Fruit fly (Drosophila melanogaster) whole organism, pupa: ENCODE data around the gene Fancl.

ENCODE experiments used
- CG10348 ChIP-seq: fragments of 200-800 bp; sonication (Bioruptor generic); IDR thresholded peaks from 2 replicates; pipeline ENCODE4 v1.3.6; 2022; ENCODE audit warnings: missing biosample characterization, missing genetic modification characterization
- CG12605 ChIP-seq: fragments of 200-800 bp; sonication (Bioruptor generic); IDR thresholded peaks from 2 replicates; pipeline ENCODE4 v1.3.6; 2022; ENCODE audit warnings: missing biosample characterization, missing genetic modification characterization
- CG13204 ChIP-seq: fragments of 200-800 bp; sonication (Bioruptor generic); optimal IDR thresholded peaks from 2 replicates; lab custom pipeline; 2018; ENCODE audit warnings: missing biosample characterization, mild to moderate bottlenecking, missing genetic modification characterization, moderate library complexity
- CG14655 ChIP-seq: fragments of 200-800 bp; sonication (Bioruptor generic); optimal IDR thresholded peaks from 3 replicates; lab custom pipeline; 2017; ENCODE audit warnings: mild to moderate bottlenecking, missing biosample characterization, missing genetic modification reagents, missing genetic modification characterization
- CG15710 ChIP-seq: fragments of 200-800 bp; sonication (Bioruptor generic); optimal IDR thresholded peaks from 2 replicates; lab custom pipeline; 2018; ENCODE audit warnings: missing biosample characterization, mild to moderate bottlenecking, missing genetic modification characterization, moderate library complexity
- CG17806 ChIP-seq: fragments of 200-800 bp; sonication (Bioruptor generic); optimal IDR thresholded peaks from 2 replicates; lab custom pipeline; 2018; ENCODE audit warnings: missing biosample characterization, mild to moderate bottlenecking, missing genetic modification characterization, moderate library complexity
- CG32121 ChIP-seq: fragments of 200-800 bp; sonication (Bioruptor generic); IDR thresholded peaks from 2 replicates; pipeline ENCODE4 v1.3.6; 2022; ENCODE audit warnings: missing biosample characterization, missing genetic modification characterization
- CG34367 ChIP-seq: fragments of 200-800 bp; sonication (Bioruptor generic); optimal IDR thresholded peaks from 2 replicates; lab custom pipeline; 2018; ENCODE audit warnings: missing biosample characterization, mild to moderate bottlenecking, missing genetic modification characterization
- CG4496 ChIP-seq: fragments of 200-800 bp; sonication (Bioruptor generic); IDR thresholded peaks from 3 replicates; pipeline ENCODE4 v1.3.6; 2022; ENCODE audit warnings: missing biosample characterization, missing genetic modification characterization
- CG8159 ChIP-seq: fragments of 200-800 bp; sonication (Bioruptor generic); optimal IDR thresholded peaks from 3 replicates; lab custom pipeline; 2018; ENCODE audit warnings: missing biosample characterization, mild to moderate bottlenecking, missing genetic modification characterization, moderate library complexity
- CG8301 ChIP-seq: fragments of 200-800 bp; sonication (Bioruptor generic); optimal IDR thresholded peaks from 2 replicates; lab custom pipeline; 2018; ENCODE audit warnings: missing biosample characterization, mild to moderate bottlenecking, missing genetic modification characterization
- CG9948 ChIP-seq: fragments of 200-800 bp; sonication (Bioruptor generic); optimal IDR thresholded peaks from 2 replicates; lab custom pipeline; 2018; ENCODE audit warnings: missing biosample characterization, mild to moderate bottlenecking, missing genetic modification characterization, moderate library complexity
- D1 ChIP-seq: fragments of 200-800 bp; sonication (Bioruptor generic); optimal IDR thresholded peaks from 2 replicates; lab custom pipeline; 2018; ENCODE audit warnings: missing biosample characterization, mild to moderate bottlenecking, missing genetic modification characterization, moderate library complexity
- EcR ChIP-seq: fragments of 200-800 bp; sonication (Bioruptor generic); optimal IDR thresholded peaks from 3 replicates; lab custom pipeline; 2019; ENCODE audit warnings: missing biosample characterization, missing genetic modification characterization, mild to moderate bottlenecking, moderate library complexity, missing genetic modification reagents
- Ets98B ChIP-seq: fragments of 200-800 bp; sonication (Bioruptor generic); IDR thresholded peaks from 2 replicates; pipeline ENCODE4 v1.3.6; 2022; ENCODE audit warnings: missing biosample characterization, missing genetic modification characterization
- Pif1A ChIP-seq: fragments of 200-800 bp; sonication (Bioruptor generic); optimal IDR thresholded peaks from 3 replicates; lab custom pipeline; 2016; ENCODE audit warnings: missing biosample characterization, missing genetic modification characterization
- Pif1B ChIP-seq: fragments of 200-800 bp; sonication (Bioruptor generic); optimal IDR thresholded peaks from 3 replicates; lab custom pipeline; 2016; ENCODE audit warnings: missing biosample characterization, missing genetic modification characterization
- Snoo ChIP-seq: fragments of 200-800 bp; sonication (Bioruptor generic); optimal IDR thresholded peaks from 3 replicates; lab custom pipeline; 2017; ENCODE audit warnings: missing biosample characterization, mild to moderate bottlenecking, missing genetic modification characterization, inconsistent platforms
- fd96Ca ChIP-seq: fragments of 200-800 bp; sonication (Bioruptor generic); IDR thresholded peaks from 3 replicates; pipeline ENCODE4 v1.3.6; 2022; ENCODE audit warnings: missing biosample characterization, missing genetic modification characterization
- gl ChIP-seq: fragments of 200-800 bp; sonication (Bioruptor generic); optimal IDR thresholded peaks from 2 replicates; lab custom pipeline; 2018; ENCODE audit warnings: missing biosample characterization, mild to moderate bottlenecking, missing genetic modification characterization
- rn ChIP-seq: fragments of 200-800 bp; sonication (Bioruptor generic); IDR thresholded peaks from 2 replicates; pipeline ENCODE4 v1.3.6; 2022; ENCODE audit warnings: missing biosample characterization, missing genetic modification characterization

The Fancl gene

dm6 chr3R:10086683-10087082, 34.0 kb upstream of the Fancl start:
- no peak for TF ChIP-seq CG8159
- no peak for TF ChIP-seq Pif1B (GFP tag; lab: Kevin White, UChicago)
- TF ChIP-seq CG10348 (GFP tag; lab: Robert Waterston, UW) = no peak
- peak; percentile 2 for TF ChIP-seq CG9948 (tag; lab: Kevin White, UChicago)
- TF ChIP-seq, all 21 proteins: peak for 1

- TF ChIP-seq CG13204 (GFP tag; lab: Kevin White, UChicago) = no peak
- no peak for TF ChIP-seq D1 (tag; lab: Kevin White, UChicago)
- no peak for TF ChIP-seq CG15710 (tag; lab: Kevin White, UChicago)
- no peak for TF ChIP-seq Pif1A (GFP tag; lab: Kevin White, UChicago)
- no peak for TF ChIP-seq EcR
- TF ChIP-seq CG17806 (tag; lab: Kevin White, UChicago) = no peak
- TF ChIP-seq fd96Ca (GFP tag; lab: Robert Waterston, UW) = no peak
- no peak for TF ChIP-seq Ets98B
- TF ChIP-seq CG34367 (tag; lab: Kevin White, UChicago) = no peak
- TF ChIP-seq rn (GFP tag; lab: Robert Waterston, UW) = no peak
- no peak for TF ChIP-seq CG10348 (GFP tag; lab: Robert Waterston, UW)
- TF ChIP-seq CG9948 (tag; lab: Kevin White, UChicago) = no peak
- no peak for TF ChIP-seq CG4496 (GFP tag; lab: Robert Waterston, UW)
Measured at dm6 chr3R:10086222-10086621, 33.6 kb upstream of the Fancl start.

- 0 out of 2 replicates have a peak, but pooled peaks have one; percentile 34 for TF ChIP-seq Ets98B
- TF ChIP-seq CG12605 (GFP tag; lab: Robert Waterston, UW) = no peak
- peak; percentile 27 for TF ChIP-seq Pif1A (GFP tag; lab: Kevin White, UChicago)
- no peak for TF ChIP-seq gl (tag; lab: Kevin White, UChicago)
- TF ChIP-seq Snoo (tag; lab: Kevin White, UChicago) = peak; percentile 75
- no peak for TF ChIP-seq D1 (tag; lab: Kevin White, UChicago)
- TF ChIP-seq EcR = no peak
- peak; percentile 69; the same call in 2 of the 3 replicates for TF ChIP-seq fd96Ca (GFP tag; lab: Robert Waterston, UW)
- peak; percentile 40 for TF ChIP-seq CG9948 (tag; lab: Kevin White, UChicago)
- peak; percentile 54 for TF ChIP-seq CG17806 (tag; lab: Kevin White, UChicago)
- TF ChIP-seq CG4496 (GFP tag; lab: Robert Waterston, UW) = peak; percentile 75
- no peak for TF ChIP-seq CG10348 (GFP tag; lab: Robert Waterston, UW)
- TF ChIP-seq CG13204 (GFP tag; lab: Kevin White, UChicago) = no peak
- TF ChIP-seq Pif1B (GFP tag; lab: Kevin White, UChicago) = no peak
- TF ChIP-seq CG14655 = peak; percentile 37
- TF ChIP-seq CG34367 (tag; lab: Kevin White, UChicago) = peak; percentile 46
- TF ChIP-seq CG8301 (tag; lab: Kevin White, UChicago) = peak; percentile 7
- peak; percentile 41 for TF ChIP-seq CG8159
- 0 out of 2 replicates have a peak, but pooled peaks have one; percentile 14 for TF ChIP-seq rn (GFP tag; lab: Robert Waterston, UW)
- TF ChIP-seq CG32121 (GFP tag; lab: Robert Waterston, UW) = peak; percentile 39; the same call in 1 of the 2 replicates
- peak; percentile 57 for TF ChIP-seq CG15710 (tag; lab: Kevin White, UChicago)
Measured at dm6 chr3R:10084914-10085313, 32.2 kb upstream of the Fancl start.

dm6 chr3R:10084179-10084647, 31.5 kb upstream of the Fancl start:
- TF ChIP-seq CG17806 (tag; lab: Kevin White, UChicago) (no peak), Pif1A (GFP tag; lab: Kevin White, UChicago) (no peak), CG34367 (tag; lab: Kevin White, UChicago) (no peak), fd96Ca (GFP tag; lab: Robert Waterston, UW) (no peak), CG14655 (no peak), rn (GFP tag; lab: Robert Waterston, UW) (no peak), CG12605 (GFP tag; lab: Robert Waterston, UW) (peak; percentile 19; the same call in 1 of the 2 replicates), Ets98B (no peak), CG9948 (tag; lab: Kevin White, UChicago) (no peak), gl (tag; lab: Kevin White, UChicago) (peak; percentile 20), CG8159 (peak; percentile 5), CG8301 (tag; lab: Kevin White, UChicago) (no peak), CG15710 (tag; lab: Kevin White, UChicago) (peak; percentile 20), Snoo (tag; lab: Kevin White, UChicago) (no peak), CG4496 (GFP tag; lab: Robert Waterston, UW) (0 out of 3 replicates have a peak, but pooled peaks have one; percentile 18), D1 (tag; lab: Kevin White, UChicago) (no peak), Pif1B (GFP tag; lab: Kevin White, UChicago) (no peak), EcR (peak; percentile 82), CG10348 (GFP tag; lab: Robert Waterston, UW) (no peak), CG32121 (GFP tag; lab: Robert Waterston, UW) (no peak), CG13204 (GFP tag; lab: Kevin White, UChicago) (peak; percentile 24)

- no peak for TF ChIP-seq CG34367 (tag; lab: Kevin White, UChicago)
- peak; percentile 30; the same call in 1 of the 3 replicates for TF ChIP-seq CG4496 (GFP tag; lab: Robert Waterston, UW)
- TF ChIP-seq EcR = no peak
Measured at dm6 chr3R:10083077-10083476, 30.4 kb upstream of the Fancl start.

dm6 chr3R:10082549-10083075, 29.9 kb upstream of the Fancl start:
- TF ChIP-seq fd96Ca (GFP tag; lab: Robert Waterston, UW) (peak; percentile 82), CG9948 (tag; lab: Kevin White, UChicago) (peak; percentile 94), CG15710 (tag; lab: Kevin White, UChicago) (peak; percentile 93), CG8301 (tag; lab: Kevin White, UChicago) (peak; percentile 54), CG13204 (GFP tag; lab: Kevin White, UChicago) (peak; percentile 78), CG34367 (tag; lab: Kevin White, UChicago) (peak; percentile 90), D1 (tag; lab: Kevin White, UChicago) (peak; percentile 81), CG10348 (GFP tag; lab: Robert Waterston, UW) (no peak), CG4496 (GFP tag; lab: Robert Waterston, UW) (peak; percentile 83), CG8159 (peak; percentile 94), Ets98B (peak; percentile 31; the same call in 1 of the 2 replicates), Snoo (tag; lab: Kevin White, UChicago) (peak; percentile 59), rn (GFP tag; lab: Robert Waterston, UW) (peak; percentile 37; the same call in 1 of the 2 replicates), EcR (peak; percentile 37), CG32121 (GFP tag; lab: Robert Waterston, UW) (no peak), Pif1B (GFP tag; lab: Kevin White, UChicago) (peak; percentile 73), Pif1A (GFP tag; lab: Kevin White, UChicago) (peak; percentile 79), CG12605 (GFP tag; lab: Robert Waterston, UW) (0 out of 2 replicates have a peak, but pooled peaks have one; percentile 20), gl (tag; lab: Kevin White, UChicago) (peak; percentile 87), CG14655 (peak; percentile 66), CG17806 (tag; lab: Kevin White, UChicago) (peak; percentile 90)
